Worm (Caenorhabditis elegans) whole organism, dauer: ENCODE data around the gene Y59C2A.1.
"Not testable (repeated sequence)": the region's sequence is repeated elsewhere in the genome, so short reads cannot be mapped to it uniquely, and the experiment has no call there.

Experiments
- unc-62 ChIP-seq: sonication (generic microtip); optimal IDR thresholded peaks from 2 replicates; lab custom pipeline; 2017; ENCODE audit warnings: missing biosample characterization, missing genetic modification reagents, missing genetic modification characterization

The Y59C2A.1 gene

DNA sequence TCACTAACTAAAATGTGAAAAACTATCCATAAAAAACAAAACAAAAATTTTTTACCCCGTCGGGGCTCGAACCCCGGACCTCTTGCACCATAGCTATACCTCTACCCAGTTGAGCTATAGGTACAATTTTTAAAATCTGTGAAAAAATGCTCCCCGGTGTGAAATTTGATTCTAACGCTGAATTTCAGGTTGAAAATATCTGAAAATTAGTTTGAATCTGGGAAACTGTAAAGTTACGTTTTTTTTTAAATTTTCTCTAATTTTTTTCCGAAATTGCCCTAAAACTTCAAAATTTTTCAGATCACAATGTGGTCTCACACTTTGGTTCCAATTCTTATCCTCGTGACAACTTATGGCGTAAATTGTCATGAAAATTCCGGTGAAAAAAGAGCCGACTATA lies at the start of gene Y59C2A.1:
Gene Y59C2A.1 (plus strand): TSS at position 301 of the 400 bp plus-strand sequence.
- no peak for TF ChIP-seq unc-62

DNA sequence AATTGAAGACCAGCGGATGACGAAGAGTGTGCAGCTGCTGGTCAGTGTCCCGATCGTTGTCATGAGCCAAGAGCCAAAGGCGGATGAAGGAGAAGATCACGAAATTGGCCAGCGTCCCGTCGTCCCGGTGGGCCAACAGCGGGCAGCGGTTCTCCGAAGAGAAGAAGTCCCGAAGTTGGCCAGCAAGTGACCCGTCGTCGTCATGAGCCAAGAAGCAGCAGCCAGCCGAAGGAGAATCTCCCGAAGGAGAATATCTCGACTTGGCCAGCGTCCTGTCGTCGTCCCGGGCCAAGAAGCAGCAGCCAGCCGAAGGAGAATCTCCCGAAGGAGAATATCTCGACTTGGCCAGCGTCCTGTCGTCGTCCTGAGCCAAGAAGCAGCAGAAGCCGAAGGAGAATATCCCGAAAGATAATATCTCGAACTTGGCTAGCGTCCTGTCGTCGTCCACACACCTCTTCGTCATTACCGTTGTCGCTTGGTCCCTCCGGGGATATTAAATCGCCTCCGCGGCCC lies 44.5 kb upstream of the Y59C2A.1 start, which contains the start of gene C33C12.11:
Gene C33C12.11 (minus strand): TSS at position 463 of the 513 bp plus-strand sequence.
- TF ChIP-seq unc-62: not testable (repeated sequence)

DNA sequence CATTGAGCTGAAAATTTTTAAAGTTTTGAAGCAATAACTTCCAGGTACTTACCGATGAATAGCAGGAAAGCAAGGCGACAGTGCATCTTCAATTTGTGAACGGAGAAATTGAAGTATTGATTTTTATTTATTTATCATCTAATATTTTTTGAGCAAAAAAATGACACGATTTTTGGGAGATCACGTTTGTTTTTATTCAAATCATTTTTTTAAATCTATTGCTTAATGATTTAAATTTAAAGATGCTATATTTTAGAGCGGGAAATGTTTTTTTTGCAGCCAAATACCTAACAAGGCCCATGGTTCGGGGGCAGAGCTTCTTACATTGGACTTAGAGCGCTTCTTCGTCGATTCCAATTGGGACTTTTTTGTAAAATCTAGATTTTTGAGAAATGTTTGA lies 41.5 kb upstream of the Y59C2A.1 start, which contains the start of gene C33C12.4:
Gene C33C12.4 (minus strand): TSS at position 101 of the 400 bp plus-strand sequence.
- TF ChIP-seq unc-62: no peak

DNA sequence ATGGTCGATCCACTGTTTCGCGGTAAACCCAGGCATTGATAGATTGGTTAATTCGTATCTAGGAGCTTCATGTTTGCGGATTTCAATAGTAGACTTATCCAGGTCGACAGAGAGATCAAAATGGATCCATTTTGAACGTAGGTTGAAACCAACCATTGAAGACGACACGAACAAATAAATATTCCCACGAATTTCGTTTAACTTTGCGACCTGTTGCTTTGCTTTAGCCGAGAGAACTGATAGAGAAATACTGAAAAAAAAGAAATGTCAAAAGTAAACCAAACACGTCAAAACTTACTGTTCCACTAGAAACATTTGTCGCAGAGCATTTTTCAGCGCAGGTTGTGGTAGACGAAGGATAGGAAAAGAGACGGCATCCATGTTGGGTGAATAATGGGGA lies 39.5 kb upstream of the Y59C2A.1 start, which contains the start of gene fbxb-38:
Gene fbxb-38 (minus strand): TSS at position 390 of the 400 bp plus-strand sequence.
- no peak for TF ChIP-seq unc-62

DNA sequence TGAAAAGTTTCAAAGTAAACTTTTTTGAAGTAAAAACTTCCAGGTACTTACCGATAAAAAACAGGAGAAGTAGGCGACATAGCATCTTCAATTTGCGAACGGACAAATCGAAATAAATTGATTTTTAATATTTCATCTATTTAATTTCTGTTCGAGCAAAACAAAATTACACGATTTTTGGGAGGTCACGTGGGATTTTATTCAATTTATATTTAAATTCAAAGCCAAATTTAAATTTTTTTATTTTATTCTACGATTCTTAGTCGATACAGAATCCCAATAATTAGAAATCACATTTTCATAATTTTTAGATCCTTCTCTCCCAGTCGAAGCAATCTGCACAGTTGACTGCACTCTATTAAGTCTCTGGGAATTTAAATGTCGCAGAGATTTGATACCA lies 37.8 kb upstream of the Y59C2A.1 start, which contains the start of gene C33C12.12:
Gene C33C12.12 (minus strand): TSS at position 101 of the 400 bp plus-strand sequence.
- TF ChIP-seq unc-62: no peak

DNA sequence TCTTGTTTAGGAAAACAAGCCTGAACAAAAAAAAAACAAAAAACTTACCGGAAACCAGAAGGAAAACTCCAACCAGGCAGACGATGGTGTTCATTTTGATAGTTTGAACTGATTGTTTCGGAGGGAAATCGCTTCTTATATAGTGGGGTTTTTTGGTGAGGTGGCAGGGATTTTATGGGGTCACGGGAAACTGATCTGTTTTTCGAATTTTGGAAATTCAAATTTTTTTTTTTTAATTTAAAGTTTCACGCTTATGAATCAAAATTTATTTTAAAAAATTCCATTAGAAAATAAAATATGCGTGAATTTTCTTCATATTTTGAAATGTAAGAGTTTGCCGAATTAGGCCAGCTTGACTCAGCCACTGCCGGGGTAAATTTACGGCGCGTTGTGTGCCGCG lies 32.5 kb upstream of the Y59C2A.1 start, which contains the start of gene C33C12.7:
Gene C33C12.7 (minus strand): TSS at position 101 of the 400 bp plus-strand sequence.
- no peak for TF ChIP-seq unc-62

DNA sequence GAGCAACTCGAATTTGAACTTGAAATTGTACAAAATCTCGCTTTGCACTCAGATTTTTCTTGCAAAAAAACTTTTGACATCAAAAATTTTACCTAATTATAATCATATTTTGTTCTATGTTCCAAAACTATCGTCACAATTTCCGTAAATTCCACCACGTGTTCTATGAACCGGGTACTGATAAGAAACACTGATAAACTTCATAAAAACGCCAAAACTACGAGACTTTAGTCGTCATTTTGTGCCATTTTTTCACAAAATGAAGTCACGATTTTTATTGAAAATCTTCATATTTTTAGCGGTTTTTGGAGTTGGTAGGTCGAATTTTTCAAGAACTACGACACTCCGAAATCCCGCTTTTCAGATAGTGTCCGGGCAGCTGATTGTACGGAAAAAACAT lies 31.2 kb upstream of the Y59C2A.1 start, which contains the start of gene gba-1:
Gene gba-1 (plus strand): TSS at position 54 of the 400 bp plus-strand sequence.
- TF ChIP-seq unc-62: no peak

DNA sequence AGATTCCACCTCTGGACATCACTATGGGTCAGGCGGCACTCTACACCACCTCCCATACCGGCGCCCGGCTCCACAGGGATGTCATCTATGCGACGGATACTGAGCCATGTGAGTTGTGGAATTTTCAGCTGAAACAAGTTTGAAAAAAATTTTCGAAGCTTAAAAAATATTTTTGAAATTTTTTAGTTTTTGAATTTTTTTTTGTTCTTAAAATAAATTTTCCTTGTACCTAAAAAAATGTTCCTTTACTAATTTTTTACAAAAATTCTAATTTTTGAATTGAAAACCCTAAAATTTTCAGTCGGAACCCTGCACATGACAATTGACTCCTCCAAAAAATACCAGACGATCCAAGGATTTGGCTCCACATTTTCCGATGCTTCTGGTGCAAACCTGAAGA lies 30.2 kb upstream of the Y59C2A.1 start:
- no peak for TF ChIP-seq unc-62

DNA sequence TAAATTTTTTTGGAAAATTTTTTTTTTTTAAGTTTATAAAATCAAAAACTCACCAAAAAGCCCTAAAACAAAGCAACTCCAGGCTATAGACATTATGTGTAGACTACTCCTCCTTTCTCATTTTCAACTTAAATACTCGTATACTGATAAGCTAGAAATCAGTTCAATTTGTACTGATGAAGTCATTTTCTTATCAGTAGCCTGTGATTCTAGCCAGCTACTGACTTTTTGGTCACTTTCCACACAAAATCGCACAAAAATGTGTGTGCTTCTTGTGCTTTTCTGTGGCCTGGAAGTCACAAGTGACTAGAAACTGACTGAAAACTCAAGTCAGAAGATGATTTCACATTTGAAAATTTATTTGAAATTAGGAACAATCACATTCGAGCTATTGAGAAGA lies 21.6 kb upstream of the Y59C2A.1 start, which contains the start of gene gba-2:
Gene gba-2 (minus strand): TSS at position 106 of the 400 bp plus-strand sequence.
- no peak for TF ChIP-seq unc-62

DNA sequence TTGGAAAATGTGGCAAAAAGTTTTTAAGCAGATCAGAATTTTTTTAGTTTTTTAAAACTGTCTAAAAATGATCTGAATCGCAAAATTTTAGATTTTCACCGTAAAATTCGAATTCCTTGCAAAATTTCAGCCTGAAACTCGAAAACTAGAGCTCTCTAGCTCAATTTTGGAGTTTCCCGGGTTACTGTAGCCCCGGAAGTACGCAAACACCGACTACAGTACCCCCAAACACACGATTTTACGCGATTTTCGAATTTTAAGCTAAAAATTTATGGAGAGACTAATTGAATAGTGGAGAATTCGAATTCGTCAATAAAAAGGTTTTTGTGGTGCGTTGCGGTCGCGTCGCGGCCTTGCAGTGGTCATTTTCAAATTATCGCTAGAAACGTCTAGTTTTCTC lies 21.2 kb upstream of the Y59C2A.1 start:
- no peak for TF ChIP-seq unc-62

DNA sequence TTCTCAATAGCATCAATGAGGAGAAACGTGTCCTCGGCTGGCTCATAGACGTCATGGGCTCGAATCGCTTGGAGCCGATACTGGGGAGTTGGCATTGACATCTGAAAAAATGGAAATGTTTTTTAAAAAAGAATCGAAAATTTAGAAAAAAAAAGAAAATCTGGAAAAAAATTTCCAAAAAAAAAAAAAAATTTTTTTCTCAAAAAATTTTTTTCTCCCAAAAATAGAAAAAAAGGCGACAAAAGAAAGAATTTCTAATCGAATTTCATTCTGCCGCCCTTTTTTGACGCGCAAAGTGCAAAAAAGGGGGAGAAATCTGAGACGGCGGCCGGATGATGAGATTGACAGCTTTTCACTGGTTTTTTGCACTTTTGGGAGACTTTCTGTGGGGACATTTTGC lies 18.6 kb upstream of the Y59C2A.1 start, which contains the start of gene mtq-2:
Gene mtq-2 (minus strand): TSS at position 101 of the 400 bp plus-strand sequence.
- TF ChIP-seq unc-62: no peak

DNA sequence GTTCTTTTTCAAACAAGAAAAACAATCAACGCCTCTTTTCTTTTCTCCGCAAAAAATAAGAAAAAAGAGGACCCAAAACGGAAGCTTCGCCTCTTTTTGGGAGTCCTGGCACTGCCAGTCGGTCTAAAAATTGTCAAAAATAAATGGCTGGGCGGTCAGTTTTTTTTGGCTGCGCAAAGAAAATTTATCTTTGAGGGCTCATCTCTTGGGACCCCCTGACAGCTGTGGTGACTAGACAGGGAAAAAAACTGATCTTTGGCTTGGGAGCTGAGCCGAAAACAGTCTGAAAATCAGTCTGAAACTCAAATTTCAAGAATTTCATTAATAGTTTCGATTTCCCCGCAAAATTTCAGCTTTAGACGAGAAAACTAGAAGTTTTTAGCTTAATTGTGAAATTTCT lies 17.4 kb upstream of the Y59C2A.1 start:
- TF ChIP-seq unc-62: no peak

DNA sequence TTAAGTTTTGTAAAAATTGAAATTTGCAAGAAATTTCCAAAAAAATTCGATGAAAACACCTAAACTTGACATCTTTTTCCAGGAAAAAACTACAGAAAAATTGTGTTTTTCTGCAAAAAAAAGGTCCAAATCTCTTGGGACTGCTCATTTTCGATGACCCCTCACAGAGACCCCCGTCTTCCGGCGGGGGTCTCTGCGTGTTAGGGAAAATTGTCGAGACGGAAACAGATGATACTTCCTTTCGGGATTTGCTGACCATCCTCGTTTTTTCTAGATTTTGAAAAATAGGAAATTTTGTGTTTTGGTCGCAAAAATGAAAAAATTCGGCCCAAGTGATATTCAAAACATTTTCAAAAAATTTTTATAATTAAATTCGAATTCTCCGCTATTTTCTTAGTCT lies 16.5 kb upstream of the Y59C2A.1 start:
- no peak for TF ChIP-seq unc-62

DNA sequence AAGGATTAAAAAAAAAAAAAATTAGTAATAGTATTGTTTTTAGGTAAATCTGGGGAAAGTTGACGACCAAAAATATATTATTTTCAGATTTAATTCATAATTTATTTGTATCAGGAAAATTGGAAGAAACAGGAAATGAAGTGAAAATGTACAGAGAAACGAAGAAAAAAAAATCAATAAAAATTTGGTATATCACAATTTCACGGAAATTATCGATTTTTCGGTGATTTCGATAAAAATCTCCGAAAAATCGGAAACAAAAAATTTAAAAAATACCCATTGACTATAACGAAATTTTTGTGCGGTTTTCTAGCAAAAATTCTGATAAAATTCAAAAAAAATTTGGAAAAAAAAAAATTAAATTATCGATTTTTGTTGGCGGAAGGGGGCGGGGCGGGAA lies 15.6 kb upstream of the Y59C2A.1 start:
- no peak for TF ChIP-seq unc-62

DNA sequence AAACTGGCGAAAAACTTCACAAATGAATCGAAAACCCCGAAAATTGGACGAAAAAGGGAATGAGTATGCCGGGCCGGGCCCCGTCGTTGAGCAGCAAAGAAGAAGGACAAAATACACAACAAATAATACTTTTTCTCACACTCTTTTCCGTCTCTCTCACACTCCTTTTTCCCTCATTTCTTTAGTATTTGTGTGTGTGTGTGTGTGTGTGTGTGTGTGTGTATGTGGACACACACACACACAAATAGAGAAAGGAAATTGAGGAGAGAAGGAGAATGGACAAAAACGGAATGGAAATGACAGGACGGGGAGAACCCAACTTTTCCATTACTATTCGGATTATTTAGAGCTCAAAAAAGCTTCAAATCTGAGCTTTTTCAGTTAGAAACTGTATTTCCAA lies 12.4 kb upstream of the Y59C2A.1 start:
- no peak for TF ChIP-seq unc-62

DNA sequence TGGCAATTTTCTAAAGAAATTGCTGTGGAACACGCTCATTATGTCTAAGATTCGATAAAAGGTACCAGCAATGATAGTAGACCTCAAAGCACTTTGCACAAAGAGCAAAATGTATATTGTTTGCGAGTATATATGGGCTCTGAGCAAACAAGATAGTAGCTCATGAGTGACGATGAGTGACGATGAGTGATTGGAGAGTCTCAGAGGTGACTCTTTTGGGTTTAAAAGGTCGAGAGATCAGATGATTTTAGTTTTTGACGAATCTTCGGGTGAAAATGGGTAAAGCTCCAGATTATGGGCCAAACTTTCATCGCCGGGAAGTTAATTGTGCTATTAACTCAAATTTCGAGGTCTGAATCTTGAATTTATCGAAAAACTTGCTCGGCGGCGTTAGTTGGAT lies 11.2 kb upstream of the Y59C2A.1 start:
- TF ChIP-seq unc-62: no peak

DNA sequence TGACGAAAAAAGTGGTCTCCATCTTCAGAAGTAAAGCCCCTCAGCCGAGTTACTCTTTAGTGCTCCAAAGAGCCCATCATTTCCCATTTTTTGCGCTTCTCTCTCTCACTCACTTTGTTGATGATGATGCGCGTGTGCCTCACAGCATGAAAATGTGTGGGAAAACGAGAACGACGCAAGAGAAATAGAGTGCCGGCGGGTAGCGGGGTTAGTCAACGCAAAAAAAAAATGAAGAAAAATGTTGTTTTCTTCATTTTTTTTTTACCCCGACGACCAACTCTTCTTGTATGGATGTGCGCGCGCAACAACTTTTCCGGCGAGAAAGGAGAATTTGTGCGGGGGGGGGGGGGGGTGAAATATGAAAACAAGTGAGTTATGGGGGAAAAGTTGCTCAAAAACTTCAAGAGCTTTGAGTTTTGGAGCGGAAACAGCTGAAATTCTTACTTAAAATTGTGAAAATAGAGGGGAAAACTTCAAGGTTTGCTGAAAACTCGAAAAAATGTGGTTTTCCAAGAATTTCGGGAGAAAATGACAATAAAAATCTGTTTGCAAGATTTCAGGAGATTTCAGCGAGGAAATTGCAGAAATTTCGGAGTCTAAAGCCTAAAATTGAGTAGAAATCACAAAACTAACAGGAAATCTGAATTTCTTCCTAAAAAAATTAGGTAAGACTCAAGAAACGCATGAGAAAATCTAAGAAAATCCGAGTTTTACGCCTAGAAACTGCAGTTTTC lies 10.2 kb upstream of the Y59C2A.1 start, which contains the start of gene C33C12.1:
Gene C33C12.1 (plus strand): TSS at position 684 of the 734 bp plus-strand sequence.
- TF ChIP-seq unc-62: no peak

DNA sequence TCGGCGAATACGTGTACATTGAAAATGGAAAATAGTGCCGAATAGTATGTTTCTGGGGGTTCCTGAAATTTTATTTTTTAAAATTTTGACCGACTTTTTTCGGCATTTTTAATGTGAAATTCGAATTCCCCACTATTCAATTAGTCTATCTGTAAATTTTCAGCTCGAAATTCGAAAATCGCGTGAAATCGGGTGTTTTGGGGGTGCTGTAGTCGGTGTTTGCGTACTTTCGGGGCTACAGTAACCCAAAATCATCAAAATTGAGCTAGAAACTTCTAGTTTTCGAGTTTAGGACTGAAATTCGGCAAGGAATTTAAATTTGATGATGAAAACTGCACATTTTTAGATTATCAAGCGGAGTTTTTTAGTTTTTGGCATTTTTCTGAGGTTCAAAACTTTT lies 5.8 kb upstream of the Y59C2A.1 start:
- no peak for TF ChIP-seq unc-62
